Worm (Caenorhabditis elegans): ENCODE results near the gene rgs-6.

ce11 chrX:5697208-5697607, 36.4 kb downstream of the rgs-6 start, which contains the start of gene W01C8.5:
- no peak for TF ChIP-seq fkh-4 (tag; optimal IDR thresholded peaks at IDR 0.05; ENCODE audit: borderline replicate concordance)
- no peak for TF ChIP-seq aha-1 (tag; optimal IDR thresholded peaks at IDR 0.05)
- TF ChIP-seq pqm-1 (tag; optimal IDR thresholded peaks at IDR 0.05), result no peak
- TF ChIP-seq skn-1 (tag; optimal IDR thresholded peaks at IDR 0.05), result no peak
- no peak for TF ChIP-seq pax-3 (tag; optimal IDR thresholded peaks at IDR 0.05)
- no peak for TF ChIP-seq unc-62 (GFP tag; optimal IDR thresholded peaks at IDR 0.05)
- no peak for TF ChIP-seq alr-1 (tag; optimal IDR thresholded peaks at IDR 0.05; ENCODE audit: borderline replicate concordance)
- TF ChIP-seq ztf-4 (tag; optimal IDR thresholded peaks at IDR 0.05), result no peak
- no peak for TF ChIP-seq nhr-237 (tag; optimal IDR thresholded peaks at IDR 0.05)
